Fruit fly (Drosophila melanogaster): Measurements from ENCODE around the gene CG14244.

DNA sequence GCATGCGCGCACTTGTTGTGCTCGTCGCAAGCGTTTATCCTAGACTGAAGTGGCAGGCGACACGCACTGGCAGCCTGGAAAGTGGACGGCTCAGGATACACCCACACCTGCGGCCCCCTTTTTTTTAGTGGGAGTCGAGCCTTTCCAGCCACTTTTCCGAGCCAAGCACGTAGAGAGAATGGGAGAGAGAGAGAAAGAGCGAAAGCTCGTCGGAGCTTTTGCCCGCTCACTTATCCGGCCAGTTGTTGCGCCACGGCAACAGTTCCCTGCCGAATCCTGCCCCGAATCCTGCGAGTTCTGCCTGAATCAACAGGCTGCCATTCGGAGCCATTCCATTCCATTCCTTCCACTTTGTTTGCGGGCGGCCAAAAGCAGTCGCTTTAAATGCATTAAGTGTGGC, 44.0 kb upstream of the CG14244 start, which contains the start of gene beat-VII:
- TF ChIP-seq CG8632 (GFP tag; optimal IDR thresholded peaks at IDR 0.05) (no peak), Smox (GFP tag; optimal IDR thresholded peaks at IDR 0.05) (no peak), Lpt (GFP tag; optimal IDR thresholded peaks at IDR 0.05) (no peak), Eip93F (GFP tag; optimal IDR thresholded peaks at IDR 0.05) (no peak), Hr39 (GFP tag; optimal IDR thresholded peaks at IDR 0.05) (no peak), Blimp-1 (GFP tag; optimal IDR thresholded peaks at IDR 0.05) (no peak), CG6854 (GFP tag; optimal IDR thresholded peaks at IDR 0.05) (no peak), CG9139 (GFP tag; optimal IDR thresholded peaks at IDR 0.05) (no peak), Hr4 (GFP tag; optimal IDR thresholded peaks at IDR 0.05) (no peak), topi (GFP tag; optimal IDR thresholded peaks at IDR 0.05) (no peak), Hr38 (GFP tag; optimal IDR thresholded peaks at IDR 0.05) (no peak), spab (GFP tag; optimal IDR thresholded peaks at IDR 0.05) (no peak)

Measured in whole organism, prepupa.